Worm (Caenorhabditis elegans) whole organism, early embryonic: ENCODE data around the gene F28A12.10.

Experiments
- B0310.2 ChIP-seq: sonication (generic microtip); optimal IDR thresholded peaks from 2 replicates; lab custom pipeline; 2016; ENCODE audit warnings: mild to moderate bottlenecking, missing genetic modification characterization, missing compliant biosample characterization
- ama-1 ChIP-seq: fragments of 150-350 bp; optimal IDR thresholded peaks from 2 replicates; lab custom pipeline; 2014
- flt-1 ChIP-seq: fragments of 200-800 bp; sonication (Bioruptor generic); IDR thresholded peaks from 2 replicates; pipeline ENCODE4 v1.3.6; 2022; ENCODE audit warnings: missing genetic modification characterization, missing compliant biosample characterization
- hmbx-1 ChIP-seq: sonication (generic microtip); optimal IDR thresholded peaks from 2 replicates; lab custom pipeline; 2016; ENCODE audit warnings: mild to moderate bottlenecking, missing genetic modification characterization, missing compliant biosample characterization
- hmg-4 ChIP-seq: fragments of 200-800 bp; sonication (Bioruptor generic); optimal IDR thresholded peaks from 2 replicates; lab custom pipeline; 2018; ENCODE audit warnings: mild to moderate bottlenecking, missing genetic modification characterization, missing compliant biosample characterization
- scrt-1 ChIP-seq: fragments of 200-800 bp; sonication (Bioruptor generic); IDR thresholded peaks from 2 replicates; pipeline ENCODE4 v1.3.6; 2022; ENCODE audit warnings: missing genetic modification characterization, missing compliant biosample characterization
- sea-1 ChIP-seq: fragments of 200-800 bp; sonication (Bioruptor generic); conservative IDR thresholded peaks from 2 replicates; pipeline ENCODE4 v1.3.6; 2022; ENCODE audit warnings: missing genetic modification characterization, missing compliant biosample characterization
- tra-4 ChIP-seq: sonication (generic microtip); optimal IDR thresholded peaks from 2 replicates; lab custom pipeline; 2017; ENCODE audit warnings: missing genetic modification characterization, missing compliant biosample characterization

DNA sequence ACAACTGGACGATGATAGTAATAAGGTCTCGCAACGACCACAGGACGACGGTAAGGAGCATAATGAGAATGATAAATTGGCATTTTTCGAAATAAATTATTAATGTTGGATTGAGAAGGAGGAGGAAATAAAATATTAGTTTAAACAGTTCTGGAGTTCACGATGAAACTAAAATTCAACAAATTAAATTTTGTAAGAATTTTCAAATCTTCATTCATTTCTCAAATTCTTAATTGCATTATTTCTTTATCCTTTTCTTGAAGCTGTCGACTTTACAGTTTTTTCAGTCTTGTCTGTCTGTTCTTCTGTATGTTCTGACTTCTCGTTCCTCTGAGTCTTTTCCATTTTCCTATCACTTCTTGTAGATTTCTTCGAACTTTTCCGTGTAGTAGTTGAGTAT lies 49.2 kb upstream of the F28A12.10 start, which contains the start of gene ZC190.7:
- TF ChIP-seq ama-1 (no peak), scrt-1 (GFP tag; lab: Robert Waterston, UW) (no peak), sea-1 (GFP tag; lab: Robert Waterston, UW) (no peak), hmbx-1 (tag; lab: Kevin White, UChicago) (no peak), tra-4 (no peak), flt-1 (GFP tag; lab: Robert Waterston, UW) (no peak), B0310.2 (tag; lab: Kevin White, UChicago) (no peak), hmg-4 (no peak)
